Fruit fly (Drosophila melanogaster): Measurements from ENCODE around the gene Muc68D.

Muc68D gene

dm6 chr3L:11788936-11789352 is 17.0 kb upstream of the Muc68D start:
- no peak for TF ChIP-seq dsf (GFP tag; optimal IDR thresholded peaks at IDR 0.05; ENCODE audit: borderline replicate concordance)
- TF ChIP-seq foxo (GFP tag; optimal IDR thresholded peaks at IDR 0.05) = peak in 1 of 2 experiments; percentile 12
- no peak for TF ChIP-seq rgr (GFP tag; optimal IDR thresholded peaks at IDR 0.05)
- TF ChIP-seq sage (GFP tag; optimal IDR thresholded peaks at IDR 0.05) = peak; percentile 42
- peak; percentile 10 for TF ChIP-seq Rel (GFP tag; optimal IDR thresholded peaks at IDR 0.05)
- peak; percentile 35 for TF ChIP-seq Rel (tag; optimal IDR thresholded peaks at IDR 0.05)
- peak; percentile 87 for TF ChIP-seq psq (GFP tag; optimal IDR thresholded peaks at IDR 0.05)
- no peak for TF ChIP-seq Hr83 (GFP tag; optimal IDR thresholded peaks at IDR 0.05; ENCODE audit: poor library complexity, severe bottlenecking)

dm6 chr3L:11788195-11788594 is 16.2 kb upstream of the Muc68D start:
- peak; percentile 10 for TF ChIP-seq Rel (GFP tag; optimal IDR thresholded peaks at IDR 0.05)
- peak; percentile 85 for TF ChIP-seq Rel (tag; optimal IDR thresholded peaks at IDR 0.05)
- no peak for TF ChIP-seq Mio (GFP tag; optimal IDR thresholded peaks at IDR 0.05)
- no peak for TF ChIP-seq dl (GFP tag; optimal IDR thresholded peaks at IDR 0.05; ENCODE audit: insufficient read depth in 1 of 2, partially characterized antibody in 2 of 2)
- peak; percentile 25 for TF ChIP-seq OdsH (GFP tag; optimal IDR thresholded peaks at IDR 0.05)
- TF ChIP-seq h (GFP tag; optimal IDR thresholded peaks at IDR 0.05) = peak; percentile 40
- TF ChIP-seq rgr (GFP tag; optimal IDR thresholded peaks at IDR 0.05) = peak; percentile 54
- TF ChIP-seq Hr83 (GFP tag; optimal IDR thresholded peaks at IDR 0.05; ENCODE audit: poor library complexity, severe bottlenecking) = peak; percentile 62
- TF ChIP-seq psq (GFP tag; optimal IDR thresholded peaks at IDR 0.05) = peak; percentile 48
- TF ChIP-seq CG9705 (GFP tag; optimal IDR thresholded peaks at IDR 0.05) = no peak
- TF ChIP-seq Dif (GFP tag; optimal IDR thresholded peaks at IDR 0.05; ENCODE audit: partially characterized antibody) = no peak
- no peak for TF ChIP-seq GATAd (GFP tag; optimal IDR thresholded peaks at IDR 0.05)
- TF ChIP-seq foxo (GFP tag; optimal IDR thresholded peaks at IDR 0.05) = peak in 1 of 2 experiments; percentile 8
- TF ChIP-seq fru (GFP tag; optimal IDR thresholded peaks at IDR 0.05) = no peak
- TF ChIP-seq ey (GFP tag; optimal IDR thresholded peaks at IDR 0.05) = no peak
- no peak for TF ChIP-seq sv (GFP tag; optimal IDR thresholded peaks at IDR 0.05)
- TF ChIP-seq br (GFP tag; optimal IDR thresholded peaks at IDR 0.05) = peak; percentile 44

DNA sequence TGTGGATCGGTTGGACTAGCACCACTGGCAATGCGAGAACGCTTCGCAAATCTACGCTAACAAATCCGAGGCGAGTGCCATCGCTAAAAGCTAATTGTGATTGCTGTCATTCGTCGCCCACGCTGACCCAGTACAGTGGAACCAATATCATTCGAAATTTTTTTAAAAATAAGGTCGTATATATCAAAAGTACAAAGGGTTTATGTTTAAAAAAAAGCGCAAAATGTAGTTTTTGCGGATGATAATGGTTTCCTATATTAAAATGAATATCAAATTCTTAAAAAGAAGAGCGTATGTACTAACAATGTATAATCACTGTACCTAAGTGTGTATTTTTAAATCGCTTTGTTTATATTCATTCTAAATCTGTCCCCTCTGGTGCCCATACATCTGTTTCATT is 13.3 kb upstream of the Muc68D start:
- TF ChIP-seq CG32264 (GFP tag; optimal IDR thresholded peaks at IDR 0.05) (no peak), rgr (GFP tag; optimal IDR thresholded peaks at IDR 0.05) (peak; percentile 56), brk (GFP tag; optimal IDR thresholded peaks at IDR 0.05) (no peak), fru (GFP tag; optimal IDR thresholded peaks at IDR 0.05) (peak; percentile 41), ey (GFP tag; optimal IDR thresholded peaks at IDR 0.05) (peak; percentile 48), OdsH (GFP tag; optimal IDR thresholded peaks at IDR 0.05) (peak; percentile 27)

DNA sequence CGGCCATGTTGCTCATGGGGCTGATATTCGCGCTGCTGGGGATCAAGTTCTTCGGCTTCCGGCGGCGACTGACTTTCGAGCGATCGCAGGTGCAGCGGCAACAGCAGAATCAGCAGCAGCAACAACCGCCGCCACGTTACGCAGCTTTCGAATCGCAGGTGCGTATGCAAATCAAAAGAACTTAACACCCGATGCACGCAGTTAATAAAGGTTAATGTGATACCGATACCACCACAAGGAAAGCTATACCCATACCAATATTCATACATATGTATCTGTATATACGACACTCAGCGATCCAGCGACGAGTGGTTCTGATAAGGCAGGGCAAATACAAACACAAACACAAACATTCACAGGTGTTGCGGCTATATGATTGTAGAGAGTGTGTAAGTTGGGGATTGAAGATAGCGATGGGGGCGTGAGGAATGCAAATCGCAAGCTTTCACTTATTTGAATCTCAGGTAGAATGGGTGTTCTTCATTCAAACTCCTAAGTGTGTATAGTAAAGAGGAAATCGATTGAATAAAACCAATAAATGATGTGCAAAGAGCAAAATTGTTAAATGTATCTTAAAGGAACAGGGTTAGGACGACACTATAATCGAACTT is 5.5 kb upstream of the Muc68D start:
- TF ChIP-seq Jra (GFP tag; optimal IDR thresholded peaks at IDR 0.05) (peak; percentile 34), jim (GFP tag; optimal IDR thresholded peaks at IDR 0.05) (no peak), h (GFP tag; optimal IDR thresholded peaks at IDR 0.05) (peak; percentile 57), rgr (GFP tag; optimal IDR thresholded peaks at IDR 0.05) (peak; percentile 22), foxo (GFP tag; optimal IDR thresholded peaks at IDR 0.05) (peak in 1 of 2 experiments; percentile 27), Vsx2 (GFP tag; optimal IDR thresholded peaks at IDR 0.05; ENCODE audit: partially characterized antibody) (no peak), Rel (GFP tag; optimal IDR thresholded peaks at IDR 0.05) (no peak), Rel (tag; optimal IDR thresholded peaks at IDR 0.05) (no peak), dsf (GFP tag; optimal IDR thresholded peaks at IDR 0.05; ENCODE audit: borderline replicate concordance) (no peak), Hr83 (GFP tag; optimal IDR thresholded peaks at IDR 0.05; ENCODE audit: poor library complexity, severe bottlenecking) (peak; percentile 50), Hr78 (GFP tag; optimal IDR thresholded peaks at IDR 0.05) (no peak), fru (GFP tag; optimal IDR thresholded peaks at IDR 0.05) (peak; percentile 34), HLH106 (tag; optimal IDR thresholded peaks at IDR 0.05) (no peak), OdsH (GFP tag; optimal IDR thresholded peaks at IDR 0.05) (peak; percentile 15), sage (GFP tag; optimal IDR thresholded peaks at IDR 0.05) (no peak), usp (GFP tag; optimal IDR thresholded peaks at IDR 0.05) (no peak), GATAd (GFP tag; optimal IDR thresholded peaks at IDR 0.05) (no peak)

DNA sequence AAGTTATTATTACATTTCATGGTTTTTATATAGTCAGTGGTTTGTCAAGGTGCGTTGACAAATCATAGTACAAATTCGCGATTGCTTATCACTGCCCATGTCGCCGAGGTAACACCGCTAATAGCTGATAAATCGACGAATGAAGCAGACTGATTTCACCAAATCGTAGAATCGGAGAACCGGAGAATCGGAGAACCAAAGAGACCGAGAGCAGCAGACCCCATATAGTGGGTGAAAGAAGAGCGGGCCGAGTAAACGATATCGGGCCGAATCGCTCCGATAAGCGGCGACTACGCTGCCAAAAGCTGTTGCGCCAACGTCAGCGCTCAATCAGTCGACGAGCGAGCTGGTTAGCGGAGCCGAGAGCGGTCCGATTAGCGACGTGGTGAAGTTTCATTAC is 4.8 kb upstream of the Muc68D start, which contains the start of gene CG14131:
Gene CG14131 (plus strand): TSS at position 343 of the 400 bp plus-strand sequence.
- TF ChIP-seq h (GFP tag; optimal IDR thresholded peaks at IDR 0.05) (peak; percentile 34), rgr (GFP tag; optimal IDR thresholded peaks at IDR 0.05) (no peak), Mio (GFP tag; optimal IDR thresholded peaks at IDR 0.05) (no peak), Dfd (GFP tag; optimal IDR thresholded peaks at IDR 0.05) (no peak), Dif (GFP tag; optimal IDR thresholded peaks at IDR 0.05; ENCODE audit: partially characterized antibody) (peak; percentile 57), dmrt93B (GFP tag; optimal IDR thresholded peaks at IDR 0.05) (no peak), Hnf4 (GFP tag; optimal IDR thresholded peaks at IDR 0.05) (no peak), Hr83 (GFP tag; optimal IDR thresholded peaks at IDR 0.05; ENCODE audit: poor library complexity, severe bottlenecking) (no peak), br (GFP tag; optimal IDR thresholded peaks at IDR 0.05) (peak; percentile 33), dl (GFP tag; optimal IDR thresholded peaks at IDR 0.05; ENCODE audit: insufficient read depth in 1 of 2, partially characterized antibody in 2 of 2) (no peak), ey (GFP tag; optimal IDR thresholded peaks at IDR 0.05) (no peak), CG9705 (GFP tag; optimal IDR thresholded peaks at IDR 0.05) (no peak), usp (GFP tag; optimal IDR thresholded peaks at IDR 0.05) (no peak), CrebA (GFP tag; optimal IDR thresholded peaks at IDR 0.05; ENCODE audit: borderline replicate concordance) (peak; percentile 8)
